Worm (Caenorhabditis elegans) whole organism, L4 larva: ENCODE measurements around the gene F11A5.9.

ENCODE experiments used
- T26A8.4 ChIP-seq: fragments of 200-800 bp; sonication (Bioruptor generic); IDR thresholded peaks from 2 replicates; pipeline ENCODE4 v1.3.6; 2022; ENCODE audit warnings: missing genetic modification characterization, missing compliant biosample characterization
- ceh-82 ChIP-seq: sonication (generic microtip); optimal IDR thresholded peaks from 2 replicates; lab custom pipeline; 2017; ENCODE audit warnings: missing biosample characterization, missing genetic modification characterization
- dmd-6 ChIP-seq: fragments of 200-800 bp; sonication (Bioruptor generic); IDR thresholded peaks from 2 replicates; pipeline ENCODE4 v1.3.6; 2022; ENCODE audit warnings: missing genetic modification reagents, missing genetic modification characterization, missing compliant biosample characterization
- fkh-10 ChIP-seq: fragments of 150-350 bp; optimal IDR thresholded peaks from 2 replicates; lab custom pipeline; 2014; ENCODE audit warnings: missing biosample characterization, missing genetic modification reagents, missing genetic modification characterization
- hmg-1.1 ChIP-seq: fragments of 200-800 bp; sonication (Bioruptor generic); IDR thresholded peaks from 2 replicates; pipeline ENCODE4 v1.3.6; 2022; ENCODE audit warnings: missing genetic modification reagents, missing genetic modification characterization, missing compliant biosample characterization
- lin-39 ChIP-seq: fragments of 150-350 bp; optimal IDR thresholded peaks from 2 replicates; lab custom pipeline; 2014; ENCODE audit warnings: missing biosample characterization, missing genetic modification reagents, missing genetic modification characterization
- nhr-10 ChIP-seq: fragments of 150-350 bp; optimal IDR thresholded peaks from 2 replicates; lab custom pipeline; 2014; ENCODE audit warnings: missing biosample characterization, missing genetic modification characterization
- nhr-11 ChIP-seq: fragments of 150-350 bp; optimal IDR thresholded peaks from 2 replicates; lab custom pipeline; 2014; ENCODE audit warnings: missing biosample characterization, missing genetic modification characterization
- nhr-237 ChIP-seq: sonication (generic microtip); optimal IDR thresholded peaks from 2 replicates; lab custom pipeline; 2017; ENCODE audit warnings: missing biosample characterization, missing genetic modification characterization
- pqm-1 ChIP-seq: sonication (generic microtip); optimal IDR thresholded peaks from 2 replicates; lab custom pipeline; 2017; ENCODE audit warnings: missing biosample characterization, missing genetic modification characterization
- snpc-4 ChIP-seq: fragments of 150-350 bp; optimal IDR thresholded peaks from 2 replicates; lab custom pipeline; 2014; ENCODE audit warnings: missing biosample characterization, missing genetic modification characterization
- zag-1 ChIP-seq: fragments of 150-350 bp; optimal IDR thresholded peaks from 2 replicates; lab custom pipeline; 2014; ENCODE audit warnings: missing biosample characterization, missing genetic modification characterization
- ztf-11 ChIP-seq: fragments of 150-350 bp; optimal IDR thresholded peaks from 2 replicates; lab custom pipeline; 2014; ENCODE audit warnings: missing biosample characterization, missing genetic modification characterization

ce11 chrV:16233624-16234023, 18.9 kb downstream of the F11A5.9 start, which contains the start of gene clec-233:
- TF ChIP-seq snpc-4 = no peak
- TF ChIP-seq nhr-237 (tag; lab: Kevin White, UChicago) = no peak
- TF ChIP-seq zag-1 (tag; lab: Kevin White, UChicago) = no peak
- no peak for TF ChIP-seq nhr-11 (tag; lab: Kevin White, UChicago)
- TF ChIP-seq dmd-6 (GFP tag; lab: Robert Waterston, UW) = no peak
- TF ChIP-seq lin-39 (tag; lab: Kevin White, UChicago) = no peak
- no peak for TF ChIP-seq nhr-10 (tag; lab: Kevin White, UChicago)
- no peak for TF ChIP-seq pqm-1
- TF ChIP-seq hmg-1.1 = no peak
- TF ChIP-seq ztf-11 = no peak
- no peak for TF ChIP-seq fkh-10 (GFP tag; lab: Kevin White, UChicago)
- TF ChIP-seq ceh-82 (tag; lab: Kevin White, UChicago) = no peak
- no peak for TF ChIP-seq T26A8.4 (GFP tag; lab: Robert Waterston, UW)
